Fruit fly (Drosophila melanogaster) S2 (cell line): ENCODE measurements around the gene CG8004.

Experiments
- CG8478 ChIP-seq: fragments of >200 bp; optimal IDR thresholded peaks from 2 replicates; lab custom pipeline; 2018
- CTCF ChIP-seq, 2 experiments: fragments of >200 bp; optimal IDR thresholded peaks; 2 replicates each; lab custom pipeline; 2018

The CG8004 gene

DNA sequence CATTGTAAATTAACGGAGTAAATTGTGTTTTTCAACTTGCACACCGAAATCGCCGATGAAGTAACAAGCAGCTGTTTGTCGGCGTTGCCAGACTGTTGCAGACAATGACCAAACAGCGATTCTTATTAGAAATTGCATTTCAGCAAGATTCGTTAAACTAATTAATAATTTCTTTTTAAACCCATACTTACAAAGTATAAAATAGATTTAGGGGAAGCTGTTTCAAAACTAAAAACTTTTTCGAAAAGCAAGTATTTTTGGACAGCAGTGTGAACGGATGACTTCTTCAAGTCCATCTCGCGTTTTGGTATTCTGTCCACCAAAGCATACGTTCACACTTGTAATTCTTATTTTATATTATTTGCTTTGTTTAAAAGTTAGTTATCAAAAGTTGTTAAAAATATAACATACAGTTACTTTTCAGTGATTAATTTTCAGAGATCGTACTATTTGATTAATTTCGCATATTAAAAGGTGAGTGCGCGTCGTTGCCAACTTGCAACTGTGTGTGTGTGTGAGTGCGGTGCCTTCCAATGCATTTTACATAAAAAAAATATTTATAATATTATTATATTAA lies at the start of gene CG8004, which contains the start of gene RhoGDI:
CG8004 (minus strand) TSS at position 74 of the 577 bp plus-strand sequence.
RhoGDI (plus strand) TSS at position 309 of the 577 bp plus-strand sequence.
- no peak for TF ChIP-seq CTCF (optimal IDR thresholded peaks at IDR 0.05; lab: Kevin White, UChicago)
- no peak for TF ChIP-seq CG8478 (lab: Kevin White, UChicago)

DNA sequence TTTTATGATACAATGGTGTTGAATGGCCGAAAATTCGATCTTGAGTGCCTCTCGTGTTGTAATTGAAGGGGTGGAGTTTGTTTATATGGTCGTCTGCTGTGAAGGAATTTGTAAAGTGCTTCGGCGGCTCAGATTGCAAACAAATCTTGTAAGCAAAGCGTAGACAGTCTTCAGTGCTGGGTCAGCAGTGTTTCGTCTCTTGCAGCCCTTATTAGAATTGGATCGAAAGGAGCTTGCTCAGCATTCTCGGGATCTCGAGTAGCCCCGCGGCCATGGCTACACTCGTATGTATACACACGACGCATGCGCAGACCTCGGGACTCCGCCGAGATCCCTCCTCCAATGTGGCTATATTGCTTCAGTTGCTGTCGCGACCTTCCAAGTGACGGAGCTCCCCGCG lies 49.8 kb upstream of the CG8004 start:
- TF ChIP-seq CG8478 (lab: Kevin White, UChicago) (no peak), CTCF (optimal IDR thresholded peaks at IDR 0.05; lab: Kevin White, UChicago) (no peak)

DNA sequence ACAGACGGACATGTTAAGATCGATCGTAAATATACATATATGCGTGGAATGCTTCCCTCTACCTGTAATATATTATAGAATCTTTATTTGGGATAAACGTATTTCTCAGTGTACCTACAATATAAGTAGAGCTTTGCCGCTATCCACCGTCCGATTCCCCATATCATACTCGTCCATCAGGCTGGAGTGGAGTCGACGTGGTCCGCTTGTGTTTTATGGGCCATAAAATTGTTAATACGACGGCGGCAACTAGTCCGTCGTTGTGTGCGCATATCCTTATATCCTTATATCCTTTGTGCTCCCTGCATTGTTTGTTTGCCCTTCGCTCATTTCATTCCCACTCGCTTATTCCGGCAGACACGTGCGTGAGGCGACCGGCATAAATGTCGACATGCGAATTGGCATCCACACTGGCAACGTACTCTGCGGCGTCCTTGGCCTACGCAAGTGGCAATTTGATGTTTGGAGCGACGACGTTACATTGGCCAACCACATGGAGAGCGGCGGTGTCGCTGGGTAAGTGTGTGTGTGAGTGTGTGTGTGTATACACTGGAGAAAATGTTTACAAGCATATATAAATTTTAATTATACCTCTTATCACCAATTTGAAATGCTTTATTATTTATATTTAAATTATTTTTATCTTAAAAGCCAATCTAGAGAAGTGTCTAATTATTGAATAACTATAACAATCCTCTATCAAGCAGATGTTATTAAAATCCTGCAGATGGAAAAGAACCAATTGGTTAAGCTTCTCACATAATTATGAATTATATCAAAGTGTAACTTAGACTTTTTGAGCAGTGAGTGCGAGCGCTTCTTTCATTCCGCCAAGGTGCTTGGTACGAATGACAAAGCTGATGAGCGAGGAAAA lies 40.7 kb upstream of the CG8004 start:
- TF ChIP-seq CG8478 (lab: Kevin White, UChicago) (no peak), CTCF (optimal IDR thresholded peaks at IDR 0.05; lab: Kevin White, UChicago) (no peak)

DNA sequence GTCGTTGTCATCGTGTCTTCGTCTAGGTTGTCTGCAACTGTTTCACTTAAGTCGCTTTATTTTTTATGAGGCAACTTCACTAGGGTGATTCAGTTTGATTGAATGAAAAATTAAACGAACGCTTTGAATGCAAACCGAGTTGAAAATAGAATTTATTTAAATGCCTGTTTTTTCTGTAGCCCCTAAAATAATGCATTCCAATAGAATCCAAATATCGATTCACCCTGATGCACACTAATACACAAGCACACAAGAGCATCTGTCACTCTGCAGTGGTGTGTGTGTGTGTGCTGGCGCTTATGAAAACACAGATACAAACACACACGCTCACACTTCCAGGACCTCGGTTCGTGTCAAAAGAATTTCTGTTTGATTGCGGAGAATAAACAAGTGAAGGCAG lies 33.5 kb upstream of the CG8004 start:
- TF ChIP-seq CG8478 (lab: Kevin White, UChicago) (no peak), CTCF (optimal IDR thresholded peaks at IDR 0.05; lab: Kevin White, UChicago) (no peak)

DNA sequence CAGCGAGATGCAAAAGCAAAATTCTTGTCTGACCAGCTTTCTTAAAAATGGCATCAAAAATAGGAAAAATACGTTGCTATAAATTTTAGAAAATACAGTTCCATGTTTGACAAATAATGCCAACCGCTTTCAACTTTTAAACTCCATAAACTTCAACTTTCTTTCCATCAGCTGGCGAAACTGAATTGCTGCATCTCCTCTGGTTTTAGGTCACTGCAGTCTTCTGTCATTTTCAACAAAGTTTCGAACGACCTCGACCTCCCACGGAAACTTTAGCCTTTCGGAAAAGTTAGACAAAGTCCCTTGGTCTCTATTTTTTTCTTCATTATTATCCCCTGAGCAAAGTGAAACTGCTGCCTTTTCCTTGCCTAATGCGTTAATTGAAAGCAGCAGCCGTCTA lies 27.4 kb upstream of the CG8004 start, which contains the start of gene CG42263:
CG42263 (minus strand) TSS at position 101 of the 400 bp plus-strand sequence.
- TF ChIP-seq CTCF (optimal IDR thresholded peaks at IDR 0.05; lab: Kevin White, UChicago) (no peak), CG8478 (lab: Kevin White, UChicago) (no peak)

DNA sequence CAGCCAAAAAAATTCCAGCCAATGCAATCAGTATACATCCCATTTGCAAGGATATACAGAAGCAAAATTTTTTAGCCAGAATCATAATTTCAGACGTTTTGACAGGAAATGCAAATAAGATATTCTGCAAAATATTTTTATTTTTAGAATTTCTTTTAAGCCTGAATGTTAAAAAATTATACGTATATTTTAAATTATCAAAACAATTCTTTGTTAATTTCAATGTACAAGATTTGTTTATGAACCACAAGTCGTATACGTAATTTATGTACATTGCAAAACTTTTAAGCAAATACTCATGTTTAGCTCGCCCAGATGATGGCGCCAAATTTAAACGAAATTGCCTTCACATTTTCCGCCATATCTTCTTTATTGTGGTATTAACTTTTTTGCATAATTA lies 26.1 kb upstream of the CG8004 start, which contains the start of gene CG42654:
CG42654 (minus strand) TSS at position 101 of the 400 bp plus-strand sequence.
- TF ChIP-seq CTCF (optimal IDR thresholded peaks at IDR 0.05; lab: Kevin White, UChicago) = no peak
- no peak for TF ChIP-seq CG8478 (lab: Kevin White, UChicago)

DNA sequence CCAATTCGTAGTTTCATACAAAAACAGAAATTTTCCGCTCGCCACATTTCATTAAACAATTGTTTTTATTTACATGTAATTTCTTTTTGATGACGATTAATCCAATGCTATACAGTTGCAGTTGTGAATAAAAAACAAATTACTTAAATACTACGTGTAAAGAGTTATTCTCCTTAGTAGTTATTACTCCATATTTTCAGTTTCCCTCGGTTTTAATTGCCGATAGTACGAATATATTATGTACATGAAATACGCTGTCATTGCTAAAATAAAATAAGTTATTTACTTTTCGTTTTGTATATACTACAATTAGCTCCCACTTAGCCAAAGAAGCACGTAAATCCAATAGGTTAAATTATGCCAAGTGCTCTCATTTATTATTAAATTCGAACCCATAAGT lies 25.3 kb upstream of the CG8004 start, which contains the start of gene CG42655:
CG42655 (minus strand) TSS at position 101 of the 400 bp plus-strand sequence.
- TF ChIP-seq CTCF (optimal IDR thresholded peaks at IDR 0.05; lab: Kevin White, UChicago) (no peak), CG8478 (lab: Kevin White, UChicago) (no peak)

DNA sequence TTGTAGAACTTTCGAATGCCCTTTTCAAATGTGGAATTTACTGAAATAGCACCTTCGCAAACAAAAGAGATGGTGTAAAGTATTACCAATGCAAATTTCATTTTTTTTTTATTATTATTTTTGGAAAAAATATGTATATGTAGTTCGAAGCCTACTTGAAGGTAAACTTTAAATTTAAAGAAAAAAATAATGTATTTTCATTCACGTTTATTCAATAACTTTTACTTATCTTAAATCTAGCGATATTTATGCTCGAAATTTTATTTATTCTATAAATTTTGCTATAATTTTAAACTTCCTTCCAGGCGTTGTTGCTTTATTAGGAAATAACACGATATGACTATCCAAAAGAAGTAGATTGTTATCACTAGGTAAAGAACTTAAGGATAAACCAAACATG lies 24.4 kb upstream of the CG8004 start, which contains the start of gene CG33710:
CG33710 (minus strand) TSS at position 101 of the 400 bp plus-strand sequence.
- TF ChIP-seq CTCF (optimal IDR thresholded peaks at IDR 0.05; lab: Kevin White, UChicago) = no peak
- no peak for TF ChIP-seq CG8478 (lab: Kevin White, UChicago)

DNA sequence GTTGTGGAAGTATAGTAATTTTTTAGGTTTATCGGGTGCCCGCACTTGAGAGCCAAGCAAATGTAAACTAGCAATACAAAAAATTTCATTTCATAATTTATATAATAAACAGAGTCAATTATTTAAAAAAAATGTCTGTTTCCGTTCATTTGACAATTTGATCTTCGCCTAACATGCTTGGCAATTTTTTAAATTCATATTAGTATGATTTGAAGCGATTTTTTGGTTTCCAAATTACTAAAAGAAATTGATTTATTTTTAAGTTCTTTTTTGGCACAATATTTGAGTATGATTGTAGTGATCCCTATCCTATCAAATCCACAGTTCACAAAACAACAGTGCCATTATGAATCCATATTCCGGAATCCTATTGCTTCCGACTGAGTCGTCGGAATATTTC lies 23.6 kb upstream of the CG8004 start, which contains the start of gene CG34258:
CG34258 (minus strand) TSS at position 101 of the 400 bp plus-strand sequence.
- TF ChIP-seq CG8478 (lab: Kevin White, UChicago) (no peak), CTCF (optimal IDR thresholded peaks at IDR 0.05; lab: Kevin White, UChicago) (no peak)

DNA sequence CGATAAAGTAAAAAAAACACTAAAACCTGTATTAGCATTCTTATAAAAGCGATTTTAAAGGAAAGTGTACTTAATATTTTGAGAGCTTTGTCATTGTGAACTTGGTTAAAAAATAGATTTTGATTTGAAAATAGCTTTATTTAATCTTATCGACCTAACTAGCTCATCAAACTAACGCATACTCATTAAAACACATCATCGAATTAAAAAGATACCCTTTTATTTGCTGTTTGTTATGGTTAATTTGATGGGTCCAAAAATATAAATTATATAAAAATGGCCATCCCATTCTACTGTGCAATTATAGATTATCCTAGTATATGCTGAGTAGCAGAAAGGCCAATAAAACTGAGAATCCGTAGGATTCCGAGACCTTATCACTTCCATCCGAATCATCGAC lies 22.7 kb upstream of the CG8004 start, which contains the start of gene CG32219:
CG32219 (minus strand) TSS at position 101 of the 400 bp plus-strand sequence.
- TF ChIP-seq CG8478 (lab: Kevin White, UChicago) = no peak
- no peak for TF ChIP-seq CTCF (optimal IDR thresholded peaks at IDR 0.05; lab: Kevin White, UChicago)

DNA sequence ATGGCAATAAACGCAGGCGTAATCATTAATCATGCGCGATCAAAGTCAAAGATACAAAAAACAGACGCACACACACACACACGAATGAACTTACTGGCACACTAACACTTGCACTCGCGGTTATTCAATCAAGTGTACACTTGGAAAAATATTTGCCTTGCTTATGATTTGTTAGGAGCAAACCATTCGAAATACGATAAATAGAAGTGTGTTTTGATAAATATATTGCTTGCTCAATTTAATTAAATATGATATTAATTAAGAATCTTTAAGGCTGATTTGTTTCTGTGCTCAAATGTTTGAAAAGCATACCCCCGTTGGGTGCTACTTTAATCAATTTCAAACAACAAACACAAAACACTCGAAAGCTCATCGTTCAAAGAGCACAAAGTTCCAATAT lies 17.2 kb upstream of the CG8004 start:
- TF ChIP-seq CTCF (optimal IDR thresholded peaks at IDR 0.05; lab: Kevin White, UChicago) = no peak
- TF ChIP-seq CG8478 (lab: Kevin White, UChicago) = no peak

DNA sequence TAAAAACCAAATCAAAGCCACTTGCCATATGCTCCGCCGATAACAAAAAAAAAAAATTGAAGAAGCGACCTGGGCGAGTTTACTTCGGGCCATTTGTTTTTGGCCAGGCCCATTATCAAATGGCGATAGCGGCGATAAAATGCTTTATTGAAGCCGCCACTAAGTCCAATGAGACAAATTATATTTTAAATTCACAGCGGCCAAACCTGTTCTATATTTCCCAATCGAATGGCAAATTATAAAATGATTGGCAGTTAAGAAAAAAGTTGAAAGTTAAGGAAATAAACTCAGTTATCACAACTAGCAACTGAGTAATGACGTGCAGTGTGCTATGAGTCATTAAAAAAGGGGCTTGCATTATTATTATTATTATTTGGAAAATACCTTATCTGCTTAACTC lies 12.9 kb upstream of the CG8004 start:
- TF ChIP-seq CG8478 (lab: Kevin White, UChicago) (no peak), CTCF (optimal IDR thresholded peaks at IDR 0.05; lab: Kevin White, UChicago) (no peak)

DNA sequence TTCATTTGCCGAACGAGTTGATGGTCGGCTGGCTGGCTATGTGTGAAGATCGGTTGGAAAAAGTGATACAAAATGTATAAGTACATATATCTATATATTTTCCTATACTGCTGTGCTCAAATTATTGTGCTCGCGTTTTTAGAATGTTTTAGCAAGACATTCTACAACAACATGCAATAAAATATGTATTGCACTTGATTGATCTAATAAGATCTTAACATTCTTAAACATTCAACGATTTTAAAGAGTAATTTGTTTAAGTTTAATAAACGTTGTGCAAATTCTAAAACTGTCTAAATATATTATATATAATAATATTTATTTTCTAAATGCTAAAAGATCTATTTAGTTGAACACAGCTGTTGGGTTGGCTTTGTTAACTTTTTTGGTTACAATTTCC lies 12.0 kb upstream of the CG8004 start:
- no peak for TF ChIP-seq CG8478 (lab: Kevin White, UChicago)
- no peak for TF ChIP-seq CTCF (optimal IDR thresholded peaks at IDR 0.05; lab: Kevin White, UChicago)

DNA sequence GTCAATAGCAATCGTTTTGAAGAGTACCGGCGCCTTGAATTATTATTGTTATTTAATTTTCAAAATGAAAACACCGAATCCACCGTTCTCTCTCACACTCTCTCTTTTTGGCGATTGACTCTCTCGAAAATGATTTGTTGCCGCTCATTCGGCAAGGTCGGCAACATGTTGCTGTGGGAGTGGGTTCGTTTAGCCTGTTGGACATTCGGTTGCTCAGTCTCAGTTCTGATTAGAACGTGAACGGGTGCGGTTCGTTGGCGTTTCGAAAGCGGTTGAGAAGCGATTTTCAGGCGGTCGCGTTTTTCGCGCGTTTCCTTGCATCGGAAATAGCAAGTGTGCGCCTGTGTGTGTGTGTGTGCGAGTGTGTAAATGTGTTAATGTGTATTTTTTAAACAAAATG lies 10.7 kb upstream of the CG8004 start, which contains the start of gene Ac76E:
Ac76E (plus strand) TSS at position 264 of the 400 bp plus-strand sequence.
- TF ChIP-seq CTCF (optimal IDR thresholded peaks at IDR 0.05; lab: Kevin White, UChicago) = no peak
- no peak for TF ChIP-seq CG8478 (lab: Kevin White, UChicago)

DNA sequence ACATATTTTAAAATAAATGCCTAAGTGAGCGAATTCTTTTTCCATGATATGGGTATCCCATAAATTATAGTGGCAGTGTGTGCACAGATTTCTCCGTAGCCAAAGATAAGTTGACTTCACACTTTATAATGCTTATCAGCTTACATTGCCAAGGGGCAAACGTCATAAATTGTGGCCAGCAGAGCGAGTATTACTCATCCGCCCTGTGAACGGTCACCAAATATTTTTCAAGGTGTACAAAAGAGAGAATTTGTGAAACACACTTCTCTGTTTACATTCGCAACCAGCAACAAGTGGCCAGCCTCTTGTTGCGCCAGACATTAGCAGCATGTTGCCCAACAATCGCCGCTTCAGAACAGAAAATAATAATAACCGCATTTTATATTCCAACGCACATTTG lies 4.6 kb upstream of the CG8004 start:
- TF ChIP-seq CG8478 (lab: Kevin White, UChicago) (no peak), CTCF (optimal IDR thresholded peaks at IDR 0.05; lab: Kevin White, UChicago) (no peak)
